Worm (Caenorhabditis elegans): Measurements from ENCODE around the gene C28F5.1.

DNA sequence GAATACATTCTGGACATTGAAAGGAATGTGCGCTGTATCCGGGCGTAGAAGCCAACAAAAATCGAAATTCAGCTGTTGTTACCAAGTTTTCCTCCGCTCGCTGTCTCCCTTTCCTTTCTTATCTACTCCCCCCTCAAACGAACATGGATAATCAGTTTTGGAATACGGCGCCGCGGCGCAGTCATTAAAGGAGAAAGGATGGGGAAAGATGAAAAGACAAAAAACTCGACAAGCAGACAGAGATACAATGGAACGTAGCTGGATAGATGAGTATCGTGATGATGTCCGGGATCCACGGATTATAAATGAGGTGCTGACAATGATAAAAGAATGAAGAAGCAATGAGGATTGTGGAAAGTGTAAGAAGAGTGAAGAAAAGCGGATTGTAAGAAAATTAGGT lies 40.3 kb downstream of the C28F5.1 start:
- TF ChIP-seq syd-9 (tag; optimal IDR thresholded peaks at IDR 0.05) (no peak), hlh-13 (GFP tag; optimal IDR thresholded peaks at IDR 0.05) (no peak), tbx-2 (tag; optimal IDR thresholded peaks at IDR 0.05) (no peak), ceh-19 (GFP tag; optimal IDR thresholded peaks at IDR 0.05) (no peak), dmd-4 (tag; optimal IDR thresholded peaks at IDR 0.05; ENCODE audit: borderline replicate concordance) (no peak), C38D4.7 (GFP tag; optimal IDR thresholded peaks at IDR 0.05) (no peak), ceh-30 (tag; optimal IDR thresholded peaks at IDR 0.05) (no peak), ama-1 (optimal IDR thresholded peaks at IDR 0.05) (no peak), ceh-24 (tag; optimal IDR thresholded peaks at IDR 0.05) (no peak), gmeb-2 (tag; optimal IDR thresholded peaks at IDR 0.05) (no peak), sox-4 (tag; optimal IDR thresholded peaks at IDR 0.05) (no peak), nfya-1 (tag; optimal IDR thresholded peaks at IDR 0.05) (no peak), rnt-1 (tag; optimal IDR thresholded peaks at IDR 0.05) (no peak), nhr-11 (tag; optimal IDR thresholded peaks at IDR 0.05) (no peak)
